Worm (Caenorhabditis elegans) whole organism, young adult: ENCODE data around the gene sre-19.

ENCODE experiments used
- B0336.3 ChIP-seq: fragments of 200-800 bp; sonication (Bioruptor generic); IDR thresholded peaks from 2 replicates; pipeline ENCODE4 v1.3.6; 2022; ENCODE audit warnings: missing genetic modification characterization, missing compliant biosample characterization
- D2030.7 ChIP-seq: fragments of 200-800 bp; sonication (Bioruptor generic); IDR thresholded peaks from 2 replicates; pipeline ENCODE4 v1.3.6; 2022; ENCODE audit warnings: missing genetic modification reagents, missing genetic modification characterization, missing compliant biosample characterization
- F55B11.4 ChIP-seq: sonication (generic microtip); optimal IDR thresholded peaks from 2 replicates; lab custom pipeline; 2016; ENCODE audit warnings: missing compliant biosample characterization, missing genetic modification characterization, borderline replicate concordance; ENCODE audit not compliant: insufficient read depth
- F57C9.4 ChIP-seq: sonication (generic microtip); optimal IDR thresholded peaks from 2 replicates; lab custom pipeline; 2017; ENCODE audit warnings: mild to moderate bottlenecking, missing genetic modification characterization, missing compliant biosample characterization
- K12H6.12 ChIP-seq: fragments of 200-800 bp; sonication (Bioruptor generic); optimal IDR thresholded peaks from 2 replicates; lab custom pipeline; 2018; ENCODE audit warnings: mild to moderate bottlenecking, missing genetic modification characterization, missing compliant biosample characterization
- T07F8.4 ChIP-seq: sonication (generic microtip); optimal IDR thresholded peaks from 2 replicates; lab custom pipeline; 2016; ENCODE audit warnings: mild to moderate bottlenecking, missing genetic modification characterization, moderate library complexity, missing compliant biosample characterization
- T26A5.8 ChIP-seq: sonication (generic microtip); optimal IDR thresholded peaks from 2 replicates; lab custom pipeline; 2016; ENCODE audit warnings: missing genetic modification characterization, missing compliant biosample characterization
- Y56A3A.18 ChIP-seq: fragments of 200-800 bp; sonication (Bioruptor generic); IDR thresholded peaks from 2 replicates; pipeline ENCODE4 v1.3.6; 2022; ENCODE audit warnings: missing genetic modification reagents, missing genetic modification characterization, missing compliant biosample characterization
- Y79H2A.3 ChIP-seq: fragments of 200-800 bp; sonication (Bioruptor generic); conservative IDR thresholded peaks from 2 replicates; pipeline ENCODE4 v1.3.6; 2022; ENCODE audit warnings: missing genetic modification reagents, missing genetic modification characterization, missing compliant biosample characterization
- atf-7 ChIP-seq: sonication (generic microtip); optimal IDR thresholded peaks from 2 replicates; lab custom pipeline; 2017; ENCODE audit warnings: mild to moderate bottlenecking, missing genetic modification characterization, missing compliant biosample characterization
- attf-3 ChIP-seq: fragments of 200-800 bp; sonication (Bioruptor generic); conservative IDR thresholded peaks from 2 replicates; pipeline ENCODE4 v1.3.6; 2022; ENCODE audit warnings: missing genetic modification reagents, missing genetic modification characterization, missing compliant biosample characterization
- bed-1 ChIP-seq: fragments of 200-800 bp; sonication (Bioruptor generic); IDR thresholded peaks from 2 replicates; pipeline ENCODE4 v1.3.6; 2022; ENCODE audit warnings: missing genetic modification reagents, missing genetic modification characterization, missing compliant biosample characterization
- cebp-1 ChIP-seq, 2 experiments: fragments of 200-800 bp in 1 of 2; sonication (Bioruptor generic) in 1 of 2; sonication (generic microtip) in 1 of 2; IDR thresholded peaks in 1 of 2; optimal IDR thresholded peaks in 1 of 2; 2 replicates each; pipeline versions ENCODE4 v1.3.6 to Lab custom; 2017 to 2022; ENCODE audit warnings: missing compliant biosample characterization in 2 of 2, missing genetic modification characterization in 2 of 2, mild to moderate bottlenecking in 1 of 2, missing genetic modification reagents in 1 of 2, moderate library complexity in 1 of 2
- cebp-2 ChIP-seq: fragments of 200-800 bp; sonication (Bioruptor generic); IDR thresholded peaks from 2 replicates; pipeline ENCODE4 v1.3.6; 2022; ENCODE audit warnings: missing genetic modification characterization, missing compliant biosample characterization
- dox-1 ChIP-seq: fragments of 200-800 bp; sonication (Bioruptor generic); IDR thresholded peaks from 2 replicates; pipeline ENCODE4 v1.3.6; 2022; ENCODE audit warnings: missing genetic modification reagents, missing genetic modification characterization, missing compliant biosample characterization
- dpff-1 ChIP-seq: sonication (generic microtip); optimal IDR thresholded peaks from 2 replicates; lab custom pipeline; 2017; ENCODE audit warnings: mild to moderate bottlenecking, missing genetic modification characterization, missing compliant biosample characterization
- egl-44 ChIP-seq: fragments of 200-800 bp; sonication (Bioruptor generic); IDR thresholded peaks from 2 replicates; pipeline ENCODE4 v1.3.6; 2022; ENCODE audit warnings: missing genetic modification reagents, missing genetic modification characterization, missing compliant biosample characterization
- ekl-4 ChIP-seq: fragments of 200-800 bp; sonication (Bioruptor generic); IDR thresholded peaks from 2 replicates; pipeline ENCODE4 v1.3.6; 2022; ENCODE audit warnings: missing genetic modification reagents, missing genetic modification characterization, missing compliant biosample characterization
- hmg-1.2 ChIP-seq: fragments of 200-800 bp; sonication (Bioruptor generic); IDR thresholded peaks from 2 replicates; pipeline ENCODE4 v1.3.6; 2022; ENCODE audit warnings: missing genetic modification reagents, missing genetic modification characterization, missing compliant biosample characterization
- hmg-20 ChIP-seq: fragments of 200-800 bp; sonication (Bioruptor generic); IDR thresholded peaks from 2 replicates; pipeline ENCODE4 v1.3.6; 2022; ENCODE audit warnings: missing genetic modification reagents, missing genetic modification characterization, missing compliant biosample characterization
- lag-1 ChIP-seq: fragments of 200-800 bp; sonication (Bioruptor generic); IDR thresholded peaks from 2 replicates; pipeline ENCODE4 v1.3.6; 2022; ENCODE audit warnings: missing genetic modification reagents, missing genetic modification characterization, missing compliant biosample characterization
- lin-26 ChIP-seq: fragments of 200-800 bp; sonication (Bioruptor generic); IDR thresholded peaks from 2 replicates; pipeline ENCODE4 v1.3.6; 2022; ENCODE audit warnings: missing genetic modification reagents, missing genetic modification characterization, missing compliant biosample characterization
- lsl-1 ChIP-seq: fragments of 200-800 bp; sonication (Bioruptor generic); optimal IDR thresholded peaks from 2 replicates; lab custom pipeline; 2018; ENCODE audit warnings: mild to moderate bottlenecking, missing genetic modification characterization, moderate library complexity, missing compliant biosample characterization
- nfyb-1 ChIP-seq: fragments of 200-800 bp; sonication (Bioruptor generic); IDR thresholded peaks from 2 replicates; pipeline ENCODE4 v1.3.6; 2022; ENCODE audit warnings: missing genetic modification reagents, missing genetic modification characterization, missing compliant biosample characterization
- nhr-90 ChIP-seq: sonication (generic microtip); optimal IDR thresholded peaks from 2 replicates; lab custom pipeline; 2016; ENCODE audit warnings: missing genotype, mild to moderate bottlenecking, missing genetic modification characterization, missing compliant biosample characterization
- rcor-1 ChIP-seq: fragments of 200-800 bp; sonication (Bioruptor generic); IDR thresholded peaks from 2 replicates; pipeline ENCODE4 v1.3.6; 2022; ENCODE audit warnings: missing genetic modification reagents, missing genetic modification characterization, missing compliant biosample characterization
- sea-2 ChIP-seq: fragments of 200-800 bp; sonication (Bioruptor generic); IDR thresholded peaks from 2 replicates; pipeline ENCODE4 v1.3.6; 2022; ENCODE audit warnings: missing genetic modification characterization, missing compliant biosample characterization
- snpc-4 ChIP-seq, 5 experiments: fragments of 150-350 bp in 1 of 5; sonication (generic microtip) in 4 of 5; optimal IDR thresholded peaks; 2 replicates each; lab custom pipeline; 2014 to 2018; ENCODE audit warnings: missing genetic modification characterization in 5 of 5, missing biosample characterization in 3 of 5, antibody characterized with exemption in 2 of 5, mild to moderate bottlenecking in 2 of 5, missing compliant biosample characterization in 2 of 5, missing genotype in 2 of 5, moderate library complexity in 2 of 5, missing genetic modification reagents in 1 of 5
- tlf-1 ChIP-seq: fragments of 200-800 bp; sonication (Bioruptor generic); optimal IDR thresholded peaks from 2 replicates; lab custom pipeline; 2018; ENCODE audit warnings: mild to moderate bottlenecking, missing genetic modification characterization, missing compliant biosample characterization
- zfh-2 ChIP-seq: fragments of 200-800 bp; sonication (Bioruptor generic); conservative IDR thresholded peaks from 2 replicates; pipeline ENCODE4 v1.3.6; 2022; ENCODE audit warnings: missing genetic modification reagents, missing genetic modification characterization, missing compliant biosample characterization
- zim-3 ChIP-seq: sonication (generic microtip); optimal IDR thresholded peaks from 2 replicates; lab custom pipeline; 2017; ENCODE audit warnings: mild to moderate bottlenecking, missing genetic modification characterization, moderate library complexity, missing compliant biosample characterization
- ztf-22 ChIP-seq: fragments of 200-800 bp; sonication (Bioruptor generic); optimal IDR thresholded peaks from 2 replicates; lab custom pipeline; 2018; ENCODE audit warnings: mild to moderate bottlenecking, missing genetic modification characterization, moderate library complexity, missing compliant biosample characterization
- ztf-26 ChIP-seq: sonication (generic microtip); optimal IDR thresholded peaks from 2 replicates; lab custom pipeline; 2017; ENCODE audit warnings: missing genetic modification characterization, missing compliant biosample characterization

The sre-19 gene

ce11 chrIV:12207873-12208272 is 30.9 kb downstream of the sre-19 start (continued):
- TF ChIP-seq hmg-1.2 (GFP tag; lab: Robert Waterston, UW) (peak; percentile 21; the same call in 1 of the 2 replicates), snpc-4 (GFP tag; optimal IDR thresholded peaks at IDR 0.05; lab: Kevin White, UChicago) (no peak), snpc-4 (tag; optimal IDR thresholded peaks at IDR 0.05; lab: Kevin White, UChicago) (peak in 1 of 4 experiments; percentile 6), Y79H2A.3 (peak; percentile 24; the same call in 1 of the 2 replicates), D2030.7 (GFP tag; lab: Robert Waterston, UW) (no peak), hmg-20 (GFP tag; lab: Robert Waterston, UW) (no peak)

- TF ChIP-seq zim-3 (tag; lab: Kevin White, UChicago) (no peak), zfh-2 (GFP tag; lab: Robert Waterston, UW) (0 out of 2 replicates have a peak, but pooled peaks have one; percentile 2)
Observed at ce11 chrIV:12207454-12207853, 31.3 kb downstream of the sre-19 start.

DNA sequence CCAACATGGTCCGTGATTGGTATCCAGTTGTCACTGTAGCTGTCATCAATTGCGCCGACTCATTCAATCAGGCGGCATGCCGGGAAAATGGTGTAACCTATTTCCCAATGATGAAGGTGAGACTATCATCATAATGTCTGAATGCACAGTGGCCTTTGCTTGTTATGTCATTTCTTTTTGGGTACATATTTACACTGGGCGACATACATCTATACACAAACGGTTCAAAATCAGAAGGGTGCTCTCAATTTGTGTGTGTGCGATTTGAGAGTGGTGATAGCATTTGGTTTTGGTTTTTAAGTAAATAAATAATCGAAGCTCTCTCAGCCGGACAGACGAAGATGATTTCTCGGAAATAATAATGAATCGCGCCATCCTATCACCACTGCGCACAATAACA is 34.8 kb downstream of the sre-19 start:
- TF ChIP-seq cebp-1 (GFP tag; IDR thresholded peaks at IDR 0.05; lab: Robert Waterston, UW) (no peak), cebp-1 (tag; optimal IDR thresholded peaks at IDR 0.05; lab: Kevin White, UChicago) (no peak), T26A5.8 (tag; lab: Kevin White, UChicago) (no peak), cebp-2 (GFP tag; lab: Robert Waterston, UW) (0 out of 2 replicates have a peak, but pooled peaks have one; percentile 72), Y56A3A.18 (GFP tag; lab: Robert Waterston, UW) (no peak), lag-1 (GFP tag; lab: Robert Waterston, UW) (no peak)

DNA sequence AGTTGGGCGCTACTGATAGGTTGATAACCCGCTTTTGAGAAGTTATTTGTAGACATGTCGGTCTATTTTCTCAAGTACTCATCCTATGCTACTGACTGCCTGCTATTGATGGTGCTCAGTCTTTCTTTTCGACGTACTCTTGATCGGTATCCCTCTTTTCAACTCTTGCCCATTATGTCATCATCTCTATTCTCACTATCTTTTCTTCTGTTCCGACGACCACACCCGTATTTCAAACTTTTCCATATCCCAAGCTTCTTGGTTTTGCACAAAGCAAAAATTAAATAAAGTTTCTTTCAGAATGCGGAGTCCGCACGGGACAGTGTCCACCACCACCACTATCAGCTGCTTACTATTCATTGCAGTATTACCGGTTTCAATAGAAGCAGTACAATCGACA is 35.8 kb downstream of the sre-19 start, which contains the start of gene F35G2.1:
F35G2.1 (plus strand) TSS at position 301 of the 400 bp plus-strand sequence.
- TF ChIP-seq ekl-4 (GFP tag; lab: Robert Waterston, UW), result no peak
- no peak for TF ChIP-seq zim-3 (tag; lab: Kevin White, UChicago)
- 0 out of 2 replicates have a peak, but pooled peaks have one; percentile 8 for TF ChIP-seq attf-3 (GFP tag; lab: Robert Waterston, UW)

- TF ChIP-seq bed-1 (GFP tag; lab: Robert Waterston, UW), result 0 out of 2 replicates have a peak, but pooled peaks have one; percentile 66
- TF ChIP-seq cebp-2 (GFP tag; lab: Robert Waterston, UW), result peak; percentile 73; the same call in 1 of the 2 replicates
- peak; percentile 26; the same call in 1 of the 2 replicates for TF ChIP-seq Y56A3A.18 (GFP tag; lab: Robert Waterston, UW)
- TF ChIP-seq nfyb-1 (GFP tag; lab: Robert Waterston, UW), result 0 out of 2 replicates have a peak, but pooled peaks have one; percentile 9
- TF ChIP-seq sea-2, result no peak
Observed at ce11 chrIV:12202000-12202399, 36.8 kb downstream of the sre-19 start.

- TF ChIP-seq ztf-22 (no peak), lsl-1 (GFP tag; lab: Kevin White, UChicago) (no peak), egl-44 (GFP tag; lab: Robert Waterston, UW) (peak; percentile 21; the same call in 1 of the 2 replicates), T26A5.8 (tag; lab: Kevin White, UChicago) (no peak), rcor-1 (GFP tag; lab: Robert Waterston, UW) (no peak), zfh-2 (GFP tag; lab: Robert Waterston, UW) (0 out of 2 replicates have a peak, but pooled peaks have one; percentile 26), bed-1 (GFP tag; lab: Robert Waterston, UW) (no peak)
Observed at ce11 chrIV:12200812-12201211, 37.9 kb downstream of the sre-19 start.

DNA sequence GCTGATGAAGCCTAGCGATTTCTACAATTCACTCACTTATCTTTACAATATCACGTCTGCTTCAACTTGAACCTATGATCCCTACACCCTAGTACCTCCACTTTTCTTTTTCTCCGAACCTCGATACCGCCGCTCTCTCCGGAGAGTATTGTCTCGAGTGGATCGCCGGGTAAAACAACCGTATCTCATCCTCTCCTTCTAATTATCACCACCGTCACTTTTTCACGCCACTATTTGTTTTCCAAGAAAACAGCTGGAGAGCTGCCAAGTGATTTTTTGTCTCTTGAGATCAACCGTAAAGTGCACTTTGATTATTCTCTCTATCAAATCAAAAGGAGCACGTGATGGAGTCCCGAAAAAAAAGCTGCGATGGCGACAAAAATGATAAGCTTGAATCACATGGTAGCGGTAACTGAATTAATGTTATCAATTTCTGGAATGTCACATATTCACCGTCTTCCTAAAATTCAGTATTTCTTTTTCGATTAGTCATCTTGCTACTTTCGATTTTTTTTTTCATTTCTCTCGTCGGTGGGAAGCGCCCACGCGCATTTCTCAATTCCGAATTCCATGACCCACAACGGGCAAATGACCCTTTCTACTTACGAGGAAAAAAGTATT is 39.1 kb downstream of the sre-19 start:
- TF ChIP-seq K12H6.12 (tag; lab: Kevin White, UChicago) (no peak), dox-1 (GFP tag; lab: Robert Waterston, UW) (0 out of 2 replicates have a peak, but pooled peaks have one; percentile 5), tlf-1 (GFP tag; lab: Kevin White, UChicago) (no peak), nfyb-1 (GFP tag; lab: Robert Waterston, UW) (0 out of 2 replicates have a peak, but pooled peaks have one; percentile 30), F55B11.4 (tag; lab: Kevin White, UChicago) (no peak), cebp-1 (GFP tag; IDR thresholded peaks at IDR 0.05; lab: Robert Waterston, UW) (no peak), cebp-1 (tag; optimal IDR thresholded peaks at IDR 0.05; lab: Kevin White, UChicago) (peak; percentile 43), nhr-90 (tag; lab: Kevin White, UChicago) (peak; percentile 21), atf-7 (tag; lab: Kevin White, UChicago) (peak; percentile 5), lag-1 (GFP tag; lab: Robert Waterston, UW) (no peak), T07F8.4 (no peak), B0336.3 (GFP tag; lab: Robert Waterston, UW) (peak; percentile 64), lin-26 (no peak), ztf-26 (tag; lab: Kevin White, UChicago) (no peak), dpff-1 (tag; lab: Kevin White, UChicago) (no peak), F57C9.4 (tag; lab: Kevin White, UChicago) (no peak)
